5 fruit fly cellular contexts compared by ENCODE assay signal in genomic region chr2L:10263830-10264634, dm6.
TF ChIP-seq lines count a peak whose summit lies in the region.

Gene REPTOR-BP, plus strand, starts transcription at chr2L:10264125.

- no peak for TF ChIP-seq CTCF in whole organism, embryonic (GFP tag; optimal IDR thresholded peaks at IDR 0.05; lab: Kevin White, UChicago)

TF ChIP-seq in whole organism, adult, 20 proteins besides CTCF, POLR2A, EP300 and RAD21:
- TF ChIP-seq cic (GFP tag; optimal IDR thresholded peaks at IDR 0.05; lab: Kevin White, UChicago) (no peak), CG5204 (GFP tag; optimal IDR thresholded peaks at IDR 0.05; lab: Kevin White, UChicago) (no peak), Hr96 (GFP tag; optimal IDR thresholded peaks at IDR 0.05; lab: Kevin White, UChicago) (no peak), CG1620 (GFP tag; optimal IDR thresholded peaks at IDR 0.05; lab: Kevin White, UChicago) (no peak), bab1 (GFP tag; optimal IDR thresholded peaks at IDR 0.05; lab: Kevin White, UChicago) (peak; percentile 46), pad (GFP tag; optimal IDR thresholded peaks at IDR 0.05; lab: Kevin White, UChicago) (no peak), Mnt (GFP tag; optimal IDR thresholded peaks at IDR 0.05; lab: Kevin White, UChicago) (no peak), CG14711 (tag; optimal IDR thresholded peaks at IDR 0.05; lab: Kevin White, UChicago) (peak; percentile 20), kay (GFP tag; lab: Kevin White, UChicago; ENCODE audit: borderline replicate concordance) (peak; percentile 75), tj (GFP tag; optimal IDR thresholded peaks at IDR 0.05; lab: Kevin White, UChicago) (no peak), Crg-1 (GFP tag; optimal IDR thresholded peaks at IDR 0.05; lab: Kevin White, UChicago) (no peak)

TF ChIP-seq in whole organism, embryonic, 481 proteins besides CTCF, POLR2A, EP300 and RAD21 (continues in another document):
- TF ChIP-seq CG13624 (GFP tag; optimal IDR thresholded peaks at IDR 0.05; lab: Kevin White, UChicago) = peak; percentile 82
- TF ChIP-seq Elba2 (GFP tag; optimal IDR thresholded peaks at IDR 0.05; lab: Kevin White, UChicago) = peak; percentile 48
- TF ChIP-seq CG1603 (tag; optimal IDR thresholded peaks at IDR 0.05; lab: Kevin White, UChicago) = peak; percentile 99
- peak; percentile 22 for TF ChIP-seq pzg (GFP tag; optimal IDR thresholded peaks at IDR 0.05; lab: Kevin White, UChicago)
- TF ChIP-seq CG18262 (tag; optimal IDR thresholded peaks at IDR 0.05; lab: Kevin White, UChicago) = peak; percentile 0
- peak; percentile 5 for TF ChIP-seq CG4617 (GFP tag; optimal IDR thresholded peaks at IDR 0.05; lab: Kevin White, UChicago; ENCODE audit: borderline replicate concordance)
- peak; percentile 97 for TF ChIP-seq CG30020 (tag; optimal IDR thresholded peaks at IDR 0.05; lab: Kevin White, UChicago)
- peak; percentile 59 for TF ChIP-seq sens (GFP tag; lab: Kevin White, UChicago)
- TF ChIP-seq CG1024 (GFP tag; IDR thresholded peaks at IDR 0.05; lab: Robert Waterston, UW) = peak; percentile 28; the same call in 1 of the 2 replicates
- peak; percentile 83 for TF ChIP-seq MESR4 (GFP tag; optimal IDR thresholded peaks at IDR 0.05; lab: Kevin White, UChicago)
- no peak for TF ChIP-seq tgo (GFP tag; IDR thresholded peaks at IDR 0.05; lab: Robert Waterston, UW)
- TF ChIP-seq nom (GFP tag; optimal IDR thresholded peaks at IDR 0.05; lab: Kevin White, UChicago) = peak; percentile 6
- no peak for TF ChIP-seq Nf-YC (tag; optimal IDR thresholded peaks at IDR 0.05; lab: Kevin White, UChicago)
- peak; percentile 76 for TF ChIP-seq corto (GFP tag; optimal IDR thresholded peaks at IDR 0.05; lab: Kevin White, UChicago)
- peak; percentile 14 for TF ChIP-seq CG17568 (GFP tag; optimal IDR thresholded peaks at IDR 0.05; lab: Kevin White, UChicago)
- TF ChIP-seq Hr78 (GFP tag; optimal IDR thresholded peaks at IDR 0.05; lab: Kevin White, UChicago) = no peak
- TF ChIP-seq Dp (GFP tag; optimal IDR thresholded peaks at IDR 0.05; lab: Kevin White, UChicago) = peak; percentile 41
- TF ChIP-seq CG11696 (GFP tag; IDR thresholded peaks at IDR 0.05; lab: Robert Waterston, UW) = no peak
- TF ChIP-seq lbe (GFP tag; optimal IDR thresholded peaks at IDR 0.05; lab: Kevin White, UChicago) = peak; percentile 71
- TF ChIP-seq tll (GFP tag; optimal IDR thresholded peaks at IDR 0.05; lab: Kevin White, UChicago) = no peak

TF ChIP-seq in whole organism, prepupa, 60 proteins besides CTCF, POLR2A, EP300 and RAD21:
- peak; percentile 64 for TF ChIP-seq fkh (GFP tag; optimal IDR thresholded peaks at IDR 0.05; lab: Kevin White, UChicago)
- no peak for TF ChIP-seq salr (GFP tag; optimal IDR thresholded peaks at IDR 0.05; lab: Kevin White, UChicago)
- TF ChIP-seq Eip78C (GFP tag; lab: Kevin White, UChicago) = peak; percentile 43
- TF ChIP-seq Eip93F (GFP tag; optimal IDR thresholded peaks at IDR 0.05; lab: Kevin White, UChicago) = peak; percentile 31

TF ChIP-seq in whole organism, pupa, 21 proteins besides CTCF, POLR2A, EP300 and RAD21:
- TF ChIP-seq CG15710 (tag; optimal IDR thresholded peaks at IDR 0.05; lab: Kevin White, UChicago) (no peak), Snoo (tag; optimal IDR thresholded peaks at IDR 0.05; lab: Kevin White, UChicago) (peak; percentile 8)
TF ChIP-seq in whole organism, pupa: peak in this region for 1.

TF ChIP-seq in whole organism, wandering third instar larva, 38 proteins besides CTCF, POLR2A, EP300 and RAD21:
- peak; percentile 0 for TF ChIP-seq psq (GFP tag; optimal IDR thresholded peaks at IDR 0.05; lab: Kevin White, UChicago)
- no peak for TF ChIP-seq Hr83 (GFP tag; optimal IDR thresholded peaks at IDR 0.05; lab: Kevin White, UChicago; ENCODE audit: poor library complexity, severe bottlenecking)
- TF ChIP-seq brk (GFP tag; optimal IDR thresholded peaks at IDR 0.05; lab: Kevin White, UChicago) = peak; percentile 67
- no peak for TF ChIP-seq Mio (GFP tag; optimal IDR thresholded peaks at IDR 0.05; lab: Kevin White, UChicago)
- peak; percentile 58 for TF ChIP-seq sage (GFP tag; optimal IDR thresholded peaks at IDR 0.05; lab: Kevin White, UChicago)
